Worm (Caenorhabditis elegans): ENCODE data around the gene C38C3.4.
A peak's percentile ranks its signal among the peaks of the same experiment; 100 is the strongest.

Gene C38C3.4

ce11 chrV:1471078-1471969 lies 10.5 kb upstream of the C38C3.4 start (continued):
- TF ChIP-seq daf-16 (GFP tag; optimal IDR thresholded peaks at IDR 0.05) (no peak), daf-16 (tag; optimal IDR thresholded peaks at IDR 0.05) (peak; percentile 61), F26F4.8 (GFP tag; conservative IDR thresholded peaks at IDR 0.05) (no peak), lin-38 (GFP tag; IDR thresholded peaks at IDR 0.05) (peak; percentile 95), php-3 (GFP tag; IDR thresholded peaks at IDR 0.05) (no peak), aha-1 (tag) (peak; percentile 97), unc-39 (tag; optimal IDR thresholded peaks at IDR 0.05) (no peak), ZK546.5 (tag; optimal IDR thresholded peaks at IDR 0.05) (no peak), daf-12 (tag; optimal IDR thresholded peaks at IDR 0.05) (no peak), dve-1 (tag; optimal IDR thresholded peaks at IDR 0.05; ENCODE audit: insufficient read depth) (peak; percentile 85), zfp-3 (GFP tag; conservative IDR thresholded peaks at IDR 0.05) (no peak)

DNA sequence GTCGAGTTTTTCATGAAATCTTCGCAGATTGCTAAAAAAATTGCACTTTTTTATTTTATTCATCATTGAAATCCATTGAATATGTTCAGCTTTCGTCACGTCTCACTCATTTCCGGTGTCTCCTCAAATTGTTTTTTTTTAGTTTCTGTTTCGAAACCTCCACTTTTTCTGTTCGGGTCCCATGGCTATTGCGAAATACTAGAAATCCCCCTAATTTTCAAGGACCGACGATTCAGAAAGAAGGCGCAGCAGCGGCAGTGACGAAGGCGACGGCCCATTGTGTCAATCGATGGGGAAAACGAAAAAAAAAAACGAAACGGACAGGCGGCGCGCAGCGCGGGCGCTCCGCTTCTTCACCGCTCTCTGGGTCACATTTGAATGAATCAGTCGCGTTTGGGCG lies 9.9 kb upstream of the C38C3.4 start:
- TF ChIP-seq ctbp-1 (GFP tag; IDR thresholded peaks at IDR 0.05) (0 out of 2 replicates have a peak, but pooled peaks have one; percentile 13), lir-3 (tag; optimal IDR thresholded peaks at IDR 0.05) (no peak), mes-2 (tag; optimal IDR thresholded peaks at IDR 0.05; ENCODE audit: poor library complexity, severe bottlenecking) (peak; percentile 34), egl-43 (GFP tag; IDR thresholded peaks at IDR 0.05) (no peak), D1046.2 (GFP tag; IDR thresholded peaks at IDR 0.05) (0 out of 2 replicates have a peak, but pooled peaks have one; percentile 28), madf-9 (GFP tag; conservative IDR thresholded peaks at IDR 0.05) (peak; percentile 34; the same call in 1 of the 2 replicates), set-16 (GFP tag; IDR thresholded peaks at IDR 0.05) (peak; percentile 46; the same call in 1 of the 2 replicates)

DNA sequence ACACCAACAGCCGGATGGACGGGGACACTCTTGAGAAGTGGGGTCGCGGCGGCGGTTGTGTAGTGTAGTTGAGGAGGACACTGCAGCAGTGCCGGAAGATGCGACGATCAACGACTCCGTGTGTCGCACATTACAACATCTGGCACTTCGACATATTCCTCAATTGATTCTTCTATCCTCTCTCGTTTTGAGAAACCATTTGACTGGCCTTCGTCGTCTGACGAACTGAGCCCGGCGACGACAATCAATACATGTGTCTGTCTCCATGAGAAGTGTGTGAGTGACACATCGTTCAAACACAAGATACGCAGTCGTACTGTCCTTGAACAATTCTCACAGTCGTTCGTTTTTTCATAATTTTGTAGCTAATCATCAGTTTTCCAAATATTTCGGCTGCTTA lies 9.3 kb upstream of the C38C3.4 start:
- TF ChIP-seq zag-1 (tag; optimal IDR thresholded peaks at IDR 0.05) (no peak), nhr-111 (GFP tag; optimal IDR thresholded peaks at IDR 0.05) (no peak), tra-1 (GFP tag; IDR thresholded peaks at IDR 0.05) (no peak), mxl-3 (GFP tag; optimal IDR thresholded peaks at IDR 0.05) (peak; percentile 43), ceh-20 (GFP tag; IDR thresholded peaks at IDR 0.05) (no peak), daf-8 (GFP tag; IDR thresholded peaks at IDR 0.05) (no peak), nhr-237 (tag; optimal IDR thresholded peaks at IDR 0.05) (no peak), lin-39 (tag; optimal IDR thresholded peaks at IDR 0.05) (no peak), unc-62 (GFP tag; optimal IDR thresholded peaks at IDR 0.05 in 1 of 2) (peak in 1 of 2 experiments; percentile 12), unc-62 (tag; optimal IDR thresholded peaks at IDR 0.05) (no peak), zfp-3 (GFP tag; conservative IDR thresholded peaks at IDR 0.05) (no peak), nhr-48 (tag; optimal IDR thresholded peaks at IDR 0.05) (no peak), daf-19 (GFP tag; conservative IDR thresholded peaks at IDR 0.05) (no peak), jun-1 (tag; optimal IDR thresholded peaks at IDR 0.05) (no peak), ZK546.5 (tag; optimal IDR thresholded peaks at IDR 0.05) (no peak), F44E2.7 (GFP tag; IDR thresholded peaks at IDR 0.05) (no peak), Y5F2A.4 (GFP tag; optimal IDR thresholded peaks at IDR 0.05) (no peak), nhr-25 (tag; optimal IDR thresholded peaks at IDR 0.05; ENCODE audit: borderline replicate concordance, insufficient read depth) (no peak), mes-2 (tag; optimal IDR thresholded peaks at IDR 0.05; ENCODE audit: poor library complexity, severe bottlenecking) (peak; percentile 17), nhr-28 (tag; optimal IDR thresholded peaks at IDR 0.05) (peak; percentile 18), hlh-30 (tag; optimal IDR thresholded peaks at IDR 0.05; ENCODE audit: insufficient read depth) (peak; percentile 65), aha-1 (tag) (peak; percentile 82), daf-12 (tag; optimal IDR thresholded peaks at IDR 0.05) (no peak), dve-1 (tag; optimal IDR thresholded peaks at IDR 0.05; ENCODE audit: insufficient read depth) (no peak)
